Fruit fly (Drosophila melanogaster) whole organism: ENCODE measurements around the gene CG10576.

ENCODE experiments used
- CG8478 ChIP-seq: fragments of >200 bp; optimal IDR thresholded peaks from 2 replicates; lab custom pipeline; 2018; ENCODE audit warnings: inconsistent platforms
- Dll ChIP-seq: fragments of >200 bp; optimal IDR thresholded peaks from 2 replicates; lab custom pipeline; 2017
- EcR ChIP-seq, 2 experiments: fragments of >200 bp; optimal IDR thresholded peaks; 2 replicates each; lab custom pipeline; 2017; ENCODE audit warnings: missing biosample characterization in 2 of 2, missing genetic modification characterization in 2 of 2, missing genetic modification reagents in 2 of 2
- pan ChIP-seq: fragments of >200 bp; optimal IDR thresholded peaks from 2 replicates; lab custom pipeline; 2017
- psq ChIP-seq: fragments of >200 bp; optimal IDR thresholded peaks from 2 replicates; lab custom pipeline; 2017
- usp ChIP-seq: fragments of >200 bp; optimal IDR thresholded peaks from 2 replicates; lab custom pipeline; 2017; ENCODE audit warnings: missing biosample characterization, missing genetic modification characterization, mixed read lengths

Gene CG10576

dm6 chr3L:5749616-5750336, 15.7 kb downstream of the CG10576 start:
- TF ChIP-seq Dll (no peak), EcR (GFP tag; optimal IDR thresholded peaks at IDR 0.05; lab: Kevin White, UChicago) (no peak), psq (no peak), CG8478 (lab: Kevin White, UChicago) (no peak), usp (GFP tag; lab: Kevin White, UChicago) (no peak), pan (no peak)

- TF ChIP-seq CG8478 (lab: Kevin White, UChicago) (no peak), usp (GFP tag; lab: Kevin White, UChicago) (no peak), psq (no peak), pan (no peak), EcR (GFP tag; optimal IDR thresholded peaks at IDR 0.05; lab: Kevin White, UChicago) (no peak), Dll (no peak)
Observed at dm6 chr3L:5731639-5732038, 33.9 kb downstream of the CG10576 start.

- TF ChIP-seq pan, result no peak
- TF ChIP-seq psq, result no peak
- TF ChIP-seq EcR (GFP tag; optimal IDR thresholded peaks at IDR 0.05; lab: Kevin White, UChicago), result no peak
- no peak for TF ChIP-seq Dll
- no peak for TF ChIP-seq usp (GFP tag; lab: Kevin White, UChicago)
- TF ChIP-seq CG8478 (lab: Kevin White, UChicago), result no peak
Observed at dm6 chr3L:5713031-5713430, 52.5 kb downstream of the CG10576 start, which contains the start of gene CG44521. Gene CG44521, plus strand, starts transcription at chr3L:5713331.
